Fruit fly (Drosophila melanogaster) whole organism, adult: Measurements from ENCODE around the gene RhoGEF3.

Experiments used
- CG11617 ChIP-seq: fragments of 200-800 bp; sonication (Bioruptor generic); optimal IDR thresholded peaks from 2 replicates; lab custom pipeline; 2017; ENCODE audit warnings: mild to moderate bottlenecking, missing biosample characterization, missing genetic modification reagents, missing genetic modification characterization
- CG12768 ChIP-seq: fragments of 200-800 bp; sonication (Bioruptor generic); optimal IDR thresholded peaks from 2 replicates; lab custom pipeline; 2017; ENCODE audit warnings: missing biosample characterization, missing genetic modification characterization, mild to moderate bottlenecking, moderate library complexity, missing genetic modification reagents
- CG14711 ChIP-seq: fragments of 200-800 bp; sonication (Bioruptor generic); optimal IDR thresholded peaks from 2 replicates; lab custom pipeline; 2018; ENCODE audit warnings: missing biosample characterization, mild to moderate bottlenecking, missing genetic modification characterization, moderate library complexity
- CG1620 ChIP-seq: fragments of 200-800 bp; sonication (Bioruptor generic); optimal IDR thresholded peaks from 2 replicates; lab custom pipeline; 2016; ENCODE audit warnings: missing biosample characterization, missing genetic modification characterization
- CG33017 ChIP-seq: fragments of 200-800 bp; sonication (Bioruptor generic); optimal IDR thresholded peaks from 2 replicates; lab custom pipeline; 2018; ENCODE audit warnings: missing biosample characterization, mild to moderate bottlenecking, missing genetic modification characterization, moderate library complexity
- CG5204 ChIP-seq: fragments of 200-800 bp; sonication (Bioruptor generic); optimal IDR thresholded peaks from 2 replicates; lab custom pipeline; 2016; ENCODE audit warnings: missing biosample characterization, missing genetic modification characterization
- CG7045 ChIP-seq: fragments of 200-800 bp; sonication (Bioruptor generic); optimal IDR thresholded peaks from 2 replicates; lab custom pipeline; 2017; ENCODE audit warnings: missing biosample characterization, mild to moderate bottlenecking, missing genetic modification characterization
- CG7101 ChIP-seq: fragments of 200-800 bp; sonication (Bioruptor generic); optimal IDR thresholded peaks from 2 replicates; lab custom pipeline; 2018; ENCODE audit warnings: missing biosample characterization, mild to moderate bottlenecking, missing genetic modification characterization, moderate library complexity
- Clk ChIP-seq: fragments of 200-800 bp; sonication (Bioruptor generic); optimal IDR thresholded peaks from 2 replicates; lab custom pipeline; 2017; ENCODE audit warnings: missing biosample characterization, missing genetic modification characterization
- Crg-1 ChIP-seq: fragments of 200-800 bp; sonication (Bioruptor generic); optimal IDR thresholded peaks from 2 replicates; lab custom pipeline; 2016; ENCODE audit warnings: missing biosample characterization, missing genetic modification characterization
- Hr96 ChIP-seq: fragments of 200-800 bp; sonication (Bioruptor generic); optimal IDR thresholded peaks from 2 replicates; lab custom pipeline; 2016; ENCODE audit warnings: missing biosample characterization, missing genetic modification characterization
- Mnt ChIP-seq: fragments of 200-800 bp; sonication (Bioruptor generic); optimal IDR thresholded peaks from 2 replicates; lab custom pipeline; 2016; ENCODE audit warnings: missing biosample characterization, mild to moderate bottlenecking, missing genetic modification characterization
- bab1 ChIP-seq: fragments of 200-800 bp; sonication (Bioruptor generic); optimal IDR thresholded peaks from 3 replicates; lab custom pipeline; 2019; ENCODE audit warnings: missing biosample characterization, mild to moderate bottlenecking, missing genetic modification characterization, moderate library complexity
- cic ChIP-seq: fragments of 200-800 bp; sonication (Bioruptor generic); optimal IDR thresholded peaks from 2 replicates; lab custom pipeline; 2017; ENCODE audit warnings: missing biosample characterization, mild to moderate bottlenecking, missing genetic modification characterization, moderate library complexity
- cnc ChIP-seq, 2 experiments: fragments of >200 bp; optimal IDR thresholded peaks; 2 replicates each; lab custom pipeline; 2017
- kay ChIP-seq: fragments of 200-800 bp; sonication (Bioruptor generic); peaks from one replicate; lab custom pipeline; 2016; ENCODE audit warnings: missing biosample characterization, missing genetic modification characterization, borderline replicate concordance
- ovo ChIP-seq: fragments of 200-800 bp; sonication (Bioruptor generic); optimal IDR thresholded peaks from 2 replicates; lab custom pipeline; 2016; ENCODE audit warnings: missing biosample characterization, missing genetic modification characterization
- pad ChIP-seq: fragments of 200-800 bp; sonication (Bioruptor generic); optimal IDR thresholded peaks from 3 replicates; lab custom pipeline; 2017; ENCODE audit warnings: missing biosample characterization, missing genetic modification characterization, mild to moderate bottlenecking, moderate library complexity, missing genetic modification reagents
- tj ChIP-seq: fragments of 200-800 bp; sonication (Bioruptor generic); optimal IDR thresholded peaks from 3 replicates; lab custom pipeline; 2017; ENCODE audit warnings: missing biosample characterization, mild to moderate bottlenecking, missing genetic modification characterization, moderate library complexity
- toe ChIP-seq: fragments of 200-800 bp; sonication (Bioruptor generic); optimal IDR thresholded peaks from 2 replicates; lab custom pipeline; 2016; ENCODE audit warnings: missing biosample characterization, missing genetic modification characterization

Gene RhoGEF3

DNA sequence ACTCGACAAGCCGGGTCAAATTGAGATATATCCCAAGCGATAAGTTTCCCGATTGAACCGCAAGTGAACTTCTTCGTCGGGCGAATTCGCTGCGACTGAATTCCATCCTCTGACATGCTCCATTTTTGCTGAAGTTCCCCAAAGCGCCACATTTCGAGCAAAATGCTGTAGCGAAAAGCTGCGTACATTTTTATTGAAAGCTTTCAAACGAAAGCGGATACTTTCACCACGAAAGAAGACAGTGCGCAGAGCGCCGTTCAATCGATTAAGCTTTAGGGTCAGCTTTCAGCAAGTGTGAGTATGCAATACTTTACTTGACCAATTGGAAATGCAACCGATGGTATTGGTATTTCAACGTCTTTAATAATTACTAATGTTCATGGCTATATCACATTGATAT lies 65.6 kb downstream of the RhoGEF3 start, which contains the start of gene mthl10:
mthl10 (minus strand) TSS at position 77 of the 400 bp plus-strand sequence.
- TF ChIP-seq bab1 (GFP tag; lab: Kevin White, UChicago) (peak; percentile 83), Clk (GFP tag; lab: Kevin White, UChicago) (no peak)

DNA sequence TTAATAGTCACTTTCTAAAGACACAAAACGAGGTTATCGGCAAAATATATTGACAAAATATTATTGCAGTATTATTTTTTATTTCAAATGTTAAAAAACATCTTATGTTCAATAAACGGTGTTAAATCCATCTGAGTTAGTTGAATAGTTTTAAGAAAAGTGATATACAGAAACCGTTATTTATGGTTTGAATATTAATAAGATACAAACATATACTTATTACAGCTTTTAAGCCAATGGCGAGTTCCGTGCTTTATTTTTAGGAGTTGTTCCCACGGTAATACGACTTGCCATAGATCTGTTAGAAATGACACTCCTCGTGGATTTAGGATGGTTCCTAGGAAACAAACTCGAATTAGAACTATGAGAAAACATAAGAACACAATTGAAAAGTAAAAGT lies 66.1 kb downstream of the RhoGEF3 start:
- TF ChIP-seq pad (GFP tag; lab: Kevin White, UChicago) (no peak), kay (GFP tag; lab: Kevin White, UChicago) (peak; percentile 88)

DNA sequence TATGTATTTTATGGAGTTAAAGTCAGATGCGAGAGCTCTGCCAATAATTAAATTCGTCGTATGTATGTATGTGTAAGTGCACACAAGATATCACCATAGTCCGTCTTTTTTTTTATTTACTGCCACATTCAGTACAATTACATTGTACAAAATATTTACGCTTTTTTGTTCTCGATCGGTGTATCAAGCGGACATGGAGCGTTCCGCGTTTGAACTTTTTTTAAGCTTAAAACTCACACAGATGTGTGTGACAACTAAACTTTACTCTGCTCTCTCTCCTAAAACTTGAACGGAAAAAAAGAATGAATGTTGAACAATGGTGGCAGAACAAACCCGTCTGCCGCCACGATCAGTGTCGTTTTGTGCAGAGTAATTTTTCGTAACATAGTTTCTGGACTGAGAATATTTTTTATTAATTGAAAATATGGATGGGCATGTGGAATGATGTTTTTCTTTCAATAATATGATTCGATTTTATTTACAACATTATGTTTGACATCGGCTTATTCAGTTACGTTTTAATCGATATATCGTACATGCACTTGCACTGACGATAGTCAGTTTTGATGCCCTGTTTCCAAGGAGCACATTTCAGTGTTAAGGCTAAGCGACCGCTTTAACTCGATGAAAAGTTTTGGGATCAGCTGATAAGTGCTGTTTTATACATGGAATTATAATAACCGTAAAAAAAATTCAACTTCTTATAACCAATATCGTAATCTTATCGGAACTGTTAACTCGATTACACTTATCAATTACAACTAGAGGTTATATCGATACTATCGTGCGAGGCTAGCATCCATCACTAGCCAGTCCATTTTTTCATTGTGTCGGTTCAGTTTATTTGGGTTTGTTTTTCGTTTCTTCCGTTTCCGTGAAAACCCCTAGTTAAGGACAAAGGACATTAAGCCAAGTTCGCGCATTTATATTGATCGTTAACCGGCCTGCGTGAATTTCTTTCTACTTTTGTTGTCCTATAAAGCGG lies 69.7 kb downstream of the RhoGEF3 start, which contains the start of gene mth:
mth (minus strand) TSS at position 302 of the 985 bp plus-strand sequence.
- TF ChIP-seq CG1620 (GFP tag; lab: Kevin White, UChicago), result peak; percentile 70
- peak; percentile 74 for TF ChIP-seq Hr96 (GFP tag; lab: Kevin White, UChicago)
- no peak for TF ChIP-seq CG33017 (tag; lab: Kevin White, UChicago)
- peak; percentile 21 for TF ChIP-seq tj (GFP tag; lab: Kevin White, UChicago)
- TF ChIP-seq ovo (GFP tag; lab: Kevin White, UChicago), result peak; percentile 31
- TF ChIP-seq CG12768 (GFP tag; lab: Kevin White, UChicago), result peak; percentile 1
- peak; percentile 37 for TF ChIP-seq Crg-1 (GFP tag; lab: Kevin White, UChicago)
- peak; percentile 62 for TF ChIP-seq CG11617 (GFP tag; lab: Kevin White, UChicago)
- TF ChIP-seq CG7045 (GFP tag; lab: Kevin White, UChicago), result no peak
- TF ChIP-seq Clk (GFP tag; lab: Kevin White, UChicago), result peak; percentile 40
- no peak for TF ChIP-seq cnc (optimal IDR thresholded peaks at IDR 0.05; lab: Kevin White, UChicago)
- TF ChIP-seq toe, result peak; percentile 74
- TF ChIP-seq kay (GFP tag; lab: Kevin White, UChicago), result peak; percentile 77
- TF ChIP-seq pad (GFP tag; lab: Kevin White, UChicago), result no peak
- TF ChIP-seq CG14711, result no peak
- TF ChIP-seq CG5204, result no peak
- peak; percentile 29 for TF ChIP-seq CG7101 (tag; lab: Kevin White, UChicago)
- peak; percentile 39 for TF ChIP-seq cic (GFP tag; lab: Kevin White, UChicago)
- TF ChIP-seq Mnt (GFP tag; lab: Kevin White, UChicago), result peak; percentile 19
- TF ChIP-seq bab1 (GFP tag; lab: Kevin White, UChicago), result peak; percentile 67

DNA sequence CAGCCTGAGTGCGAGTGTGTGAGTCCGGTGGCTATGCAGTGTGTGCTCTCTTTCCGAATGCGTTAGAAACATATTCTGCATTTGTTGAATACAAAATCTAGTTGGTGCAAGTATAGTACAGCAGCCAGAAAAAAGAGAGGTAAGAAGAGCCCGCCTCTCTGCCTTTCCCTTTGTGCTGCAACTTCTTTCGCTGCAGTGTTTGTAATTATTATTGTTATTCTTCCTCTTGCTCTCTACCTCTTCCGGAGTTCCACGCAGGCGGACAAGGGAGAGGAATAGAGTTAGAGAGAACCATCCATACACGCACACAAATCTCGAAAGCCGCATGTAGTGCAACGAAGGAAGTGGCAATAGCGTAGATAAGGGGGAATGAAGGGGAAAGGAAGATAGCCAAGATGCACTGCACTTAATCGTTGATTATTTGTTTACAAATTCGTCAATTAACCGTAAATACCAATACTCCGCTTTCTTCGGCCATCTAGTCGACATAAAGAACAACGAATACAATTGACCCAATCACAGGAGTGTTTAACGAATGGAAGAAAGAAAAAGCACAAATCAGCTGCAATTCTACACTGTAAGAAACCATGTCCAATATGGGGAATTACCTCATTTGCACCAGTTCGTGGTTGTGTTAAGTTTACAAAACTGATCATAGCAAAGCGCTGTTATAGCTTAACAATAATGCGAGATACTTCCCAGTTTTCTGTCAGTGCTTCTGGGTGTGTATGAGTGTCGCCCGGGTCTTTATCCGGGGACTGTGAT lies 70.6 kb downstream of the RhoGEF3 start:
- TF ChIP-seq CG33017 (tag; lab: Kevin White, UChicago) (peak; percentile 40), CG5204 (no peak), bab1 (GFP tag; lab: Kevin White, UChicago) (peak; percentile 56), Mnt (GFP tag; lab: Kevin White, UChicago) (no peak), CG7101 (tag; lab: Kevin White, UChicago) (peak; percentile 37), Clk (GFP tag; lab: Kevin White, UChicago) (no peak), toe (no peak), CG7045 (GFP tag; lab: Kevin White, UChicago) (peak; percentile 25), cic (GFP tag; lab: Kevin White, UChicago) (no peak), Hr96 (GFP tag; lab: Kevin White, UChicago) (no peak), cnc (optimal IDR thresholded peaks at IDR 0.05; lab: Kevin White, UChicago) (no peak), kay (GFP tag; lab: Kevin White, UChicago) (no peak), tj (GFP tag; lab: Kevin White, UChicago) (peak; percentile 66), CG1620 (GFP tag; lab: Kevin White, UChicago) (peak; percentile 15), Crg-1 (GFP tag; lab: Kevin White, UChicago) (peak; percentile 39), CG12768 (GFP tag; lab: Kevin White, UChicago) (peak; percentile 37), CG11617 (GFP tag; lab: Kevin White, UChicago) (peak; percentile 53), pad (GFP tag; lab: Kevin White, UChicago) (peak; percentile 96), ovo (GFP tag; lab: Kevin White, UChicago) (no peak), CG14711 (peak; percentile 16)

DNA sequence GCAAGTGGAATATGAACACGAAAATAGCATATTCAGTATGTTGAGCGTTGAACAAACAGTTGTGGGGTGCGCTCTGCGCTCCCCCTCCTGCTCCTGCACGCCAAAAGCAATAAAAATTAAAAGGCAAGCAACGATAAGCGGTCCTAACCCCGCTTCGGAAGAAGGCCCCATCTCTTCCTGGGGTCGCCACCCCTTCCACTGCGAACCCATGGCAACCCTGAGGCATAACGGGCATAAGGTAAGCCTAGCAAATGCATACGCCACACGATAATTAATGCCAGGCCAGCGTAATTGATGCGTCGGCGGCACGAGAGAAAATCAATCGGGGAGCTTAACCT lies 71.1 kb downstream of the RhoGEF3 start:
- TF ChIP-seq cnc (optimal IDR thresholded peaks at IDR 0.05; lab: Kevin White, UChicago) (no peak), cic (GFP tag; lab: Kevin White, UChicago) (no peak), tj (GFP tag; lab: Kevin White, UChicago) (peak; percentile 40), CG33017 (tag; lab: Kevin White, UChicago) (no peak), toe (no peak), CG14711 (no peak), ovo (GFP tag; lab: Kevin White, UChicago) (no peak)
